Worm (Caenorhabditis elegans) whole organism, L4 larva: ENCODE data around the gene oac-31.

Experiments
- aly-2 ChIP-seq: sonication (generic microtip); optimal IDR thresholded peaks from 2 replicates; lab custom pipeline; 2018; ENCODE audit warnings: missing biosample characterization, missing genetic modification characterization
- ceh-44 ChIP-seq: fragments of 200-800 bp; sonication (Bioruptor generic); IDR thresholded peaks from 2 replicates; pipeline ENCODE4 v1.3.6; 2022; ENCODE audit warnings: missing genetic modification reagents, missing genetic modification characterization, missing compliant biosample characterization
- dpl-1 ChIP-seq: fragments of 150-350 bp; optimal IDR thresholded peaks from 2 replicates; lab custom pipeline; 2014; ENCODE audit warnings: missing biosample characterization, missing genetic modification reagents, missing genetic modification characterization
- fos-1 ChIP-seq: fragments of 150-350 bp; optimal IDR thresholded peaks from 2 replicates; lab custom pipeline; 2014; ENCODE audit warnings: missing biosample characterization, missing genetic modification characterization
- jun-1 ChIP-seq: fragments of 150-350 bp; optimal IDR thresholded peaks from 2 replicates; lab custom pipeline; 2014; ENCODE audit warnings: missing biosample characterization, missing genetic modification reagents, missing genetic modification characterization
- lin-15B ChIP-seq: fragments of 150-350 bp; sonication (generic microtip); optimal IDR thresholded peaks from 3 replicates; lab custom pipeline; 2014; ENCODE audit warnings: missing biosample characterization, missing genetic modification characterization
- lin-29 ChIP-seq: fragments of 200-800 bp; sonication (Bioruptor generic); IDR thresholded peaks from 2 replicates; pipeline ENCODE4 v1.3.6; 2022; ENCODE audit warnings: missing genetic modification reagents, missing genetic modification characterization, missing compliant biosample characterization
- lir-3 ChIP-seq: sonication (generic microtip); optimal IDR thresholded peaks from 2 replicates; lab custom pipeline; 2016; ENCODE audit warnings: mild to moderate bottlenecking, missing genetic modification characterization, missing compliant biosample characterization
- nhr-25 ChIP-seq: sonication (generic microtip); optimal IDR thresholded peaks from 2 replicates; lab custom pipeline; 2017; ENCODE audit warnings: missing genetic modification characterization, mild to moderate bottlenecking, missing compliant biosample characterization, antibody characterized with exemption, moderate library complexity, borderline replicate concordance; ENCODE audit not compliant: insufficient read depth

ce11 chrV:1578572-1579230, 37.0 kb upstream of the oac-31 start:
- TF ChIP-seq lin-29 (GFP tag; lab: Robert Waterston, UW), result no peak
- no peak for TF ChIP-seq jun-1 (tag; lab: Kevin White, UChicago)
- TF ChIP-seq ceh-44 (GFP tag; lab: Robert Waterston, UW), result no peak
- no peak for TF ChIP-seq dpl-1 (GFP tag; lab: Kevin White, UChicago)
- TF ChIP-seq aly-2 (tag; lab: Kevin White, UChicago), result no peak
- TF ChIP-seq lin-15B (tag; lab: Kevin White, UChicago), result no peak
- TF ChIP-seq fos-1 (tag; lab: Kevin White, UChicago), result no peak
- no peak for TF ChIP-seq lir-3 (tag; lab: Kevin White, UChicago)
- no peak for TF ChIP-seq nhr-25
